Fruit fly (Drosophila melanogaster): ENCODE data around the gene CG42500.

DNA sequence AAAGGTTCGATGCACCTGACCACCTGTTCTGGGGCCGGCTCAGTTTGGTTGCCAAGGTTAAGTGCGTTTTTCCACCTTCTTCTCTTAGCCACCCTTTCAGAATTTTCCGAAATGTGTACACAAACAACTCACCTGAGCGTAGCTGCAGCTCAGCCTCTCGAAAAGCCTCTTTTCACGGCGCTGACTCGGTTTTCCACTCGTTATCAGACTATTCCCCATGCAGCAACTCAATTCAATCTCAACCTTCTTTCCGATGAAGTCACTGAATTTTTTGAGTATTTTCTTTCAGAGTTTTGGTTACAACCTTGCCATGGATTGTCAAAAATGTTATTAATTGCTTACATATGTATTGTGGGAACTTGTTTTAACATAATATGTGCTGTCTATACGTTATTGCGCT is 44.9 kb downstream of the CG42500 start:
- no peak for TF ChIP-seq EcR (GFP tag; optimal IDR thresholded peaks at IDR 0.05)
- TF ChIP-seq CG17806 (tag; optimal IDR thresholded peaks at IDR 0.05) = no peak
- no peak for TF ChIP-seq Ets98B (GFP tag; IDR thresholded peaks at IDR 0.05)
- TF ChIP-seq rn (GFP tag; IDR thresholded peaks at IDR 0.05) = no peak
- no peak for TF ChIP-seq CG4496 (GFP tag; IDR thresholded peaks at IDR 0.05)
- TF ChIP-seq Snoo (tag; optimal IDR thresholded peaks at IDR 0.05) = no peak
